Worm (Caenorhabditis elegans): ENCODE results near the gene C25H3.3.

DNA sequence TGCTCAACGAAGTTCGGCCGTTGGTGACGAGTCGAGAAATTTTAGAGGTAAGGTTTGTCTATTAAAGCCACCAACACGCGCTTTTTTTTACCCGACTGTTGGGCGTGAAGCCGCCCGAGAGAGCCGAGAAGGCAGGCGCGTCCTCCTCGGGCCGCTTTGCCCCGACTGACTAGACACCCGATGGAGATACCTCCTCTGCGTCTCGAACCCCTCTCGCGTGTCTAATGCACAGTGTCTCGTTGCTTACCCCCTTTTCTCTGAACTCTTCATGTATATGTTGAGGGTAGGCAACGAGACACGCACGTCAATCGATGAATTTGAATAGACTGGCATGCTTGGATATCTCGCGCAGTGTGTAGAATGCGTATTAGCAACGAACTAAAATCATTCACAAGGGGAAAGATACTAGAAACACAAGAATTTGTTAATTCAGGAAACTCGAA lies 32.2 kb upstream of the C25H3.3 start:
- TF ChIP-seq nhr-237 (tag; optimal IDR thresholded peaks at IDR 0.05) (peak; percentile 71), pha-4 (tag; optimal IDR thresholded peaks at IDR 0.05) (peak; percentile 80), ztf-11 (tag; optimal IDR thresholded peaks at IDR 0.05) (peak; percentile 62), lin-13 (tag; optimal IDR thresholded peaks at IDR 0.05) (no peak), elt-3 (tag; optimal IDR thresholded peaks at IDR 0.05) (peak; percentile 76), sptf-1 (tag; optimal IDR thresholded peaks at IDR 0.05) (peak; percentile 95), lsy-2 (tag; optimal IDR thresholded peaks at IDR 0.05) (peak; percentile 70), ceh-83 (GFP tag; optimal IDR thresholded peaks at IDR 0.05) (peak; percentile 90), unc-39 (tag; optimal IDR thresholded peaks at IDR 0.05) (no peak), ces-1 (GFP tag; optimal IDR thresholded peaks at IDR 0.05) (peak; percentile 61)
